Worm (Caenorhabditis elegans): ENCODE results near the gene cki-2.
A peak's percentile ranks its signal among the peaks of the same experiment; 100 is the strongest.

The cki-2 gene

ce11 chrII:7819359-7819758 is 3.1 kb downstream of the cki-2 start:
- TF ChIP-seq nhr-90 (tag; optimal IDR thresholded peaks at IDR 0.05; ENCODE audit: poor library complexity) = no peak
- no peak for TF ChIP-seq zag-1 (tag; optimal IDR thresholded peaks at IDR 0.05)
- TF ChIP-seq rnt-1 (tag; optimal IDR thresholded peaks at IDR 0.05) = no peak
- no peak for TF ChIP-seq egl-27 (tag; optimal IDR thresholded peaks at IDR 0.05)
- TF ChIP-seq F16B12.6 (tag; optimal IDR thresholded peaks at IDR 0.05) = no peak
- TF ChIP-seq hlh-17 (GFP tag; optimal IDR thresholded peaks at IDR 0.05; ENCODE audit: borderline replicate concordance) = no peak
- TF ChIP-seq unc-86 (tag; optimal IDR thresholded peaks at IDR 0.05) = no peak
- no peak for TF ChIP-seq ceh-88 (GFP tag; IDR thresholded peaks at IDR 0.05)
- no peak for TF ChIP-seq sup-37 (GFP tag; optimal IDR thresholded peaks at IDR 0.05)
- TF ChIP-seq ceh-82 (tag; optimal IDR thresholded peaks at IDR 0.05) = no peak
- TF ChIP-seq elt-2 (tag; optimal IDR thresholded peaks at IDR 0.05) = no peak
- no peak for TF ChIP-seq tbx-2 (tag; optimal IDR thresholded peaks at IDR 0.05)

- no peak for TF ChIP-seq C04F5.9 (tag; optimal IDR thresholded peaks at IDR 0.05)
These were observed 6.2 kb downstream of the cki-2 start, which contains the start of gene irld-47 for ce11 chrII:7822454-7822853. Gene irld-47 (minus strand): TSS chrII:7822554.

ce11 chrII:7825107-7825506 is 8.8 kb downstream of the cki-2 start, which contains the start of gene srw-62:
Gene srw-62 (plus strand): TSS chrII:7825407.
- TF ChIP-seq unc-98 (GFP tag; IDR thresholded peaks at IDR 0.05) = no peak
- no peak for TF ChIP-seq nhr-20 (tag; optimal IDR thresholded peaks at IDR 0.05)
- TF ChIP-seq unc-86 (tag; optimal IDR thresholded peaks at IDR 0.05) = no peak
- no peak for TF ChIP-seq blmp-1 (tag; optimal IDR thresholded peaks at IDR 0.05)
- no peak for TF ChIP-seq fkh-8 (tag; optimal IDR thresholded peaks at IDR 0.05)
- TF ChIP-seq nhr-47 (tag; optimal IDR thresholded peaks at IDR 0.05) = no peak
- no peak for TF ChIP-seq ceh-8 (GFP tag; optimal IDR thresholded peaks at IDR 0.05)
- no peak for TF ChIP-seq alr-1 (tag; optimal IDR thresholded peaks at IDR 0.05; ENCODE audit: borderline replicate concordance)
- TF ChIP-seq vab-15 (tag; optimal IDR thresholded peaks at IDR 0.05) = no peak
- no peak for TF ChIP-seq elt-2 (tag; optimal IDR thresholded peaks at IDR 0.05)
- no peak for TF ChIP-seq ceh-63 (GFP tag; optimal IDR thresholded peaks at IDR 0.05)

ce11 chrII:7827883-7828282 is 11.6 kb downstream of the cki-2 start:
- TF ChIP-seq pax-3 (tag; optimal IDR thresholded peaks at IDR 0.05) = peak; percentile 41
- peak; percentile 83 for TF ChIP-seq dsc-1 (tag; optimal IDR thresholded peaks at IDR 0.05)
- no peak for TF ChIP-seq fos-1 (tag; optimal IDR thresholded peaks at IDR 0.05)

ce11 chrII:7829616-7830015 is 13.3 kb downstream of the cki-2 start:
- no peak for TF ChIP-seq egl-13 (tag; optimal IDR thresholded peaks at IDR 0.05)
- TF ChIP-seq nhr-19 (GFP tag; conservative IDR thresholded peaks at IDR 0.05) = no peak
- peak; percentile 3 for TF ChIP-seq dsc-1 (tag; optimal IDR thresholded peaks at IDR 0.05)
- no peak for TF ChIP-seq fkh-8 (tag; optimal IDR thresholded peaks at IDR 0.05)

- TF ChIP-seq dsc-1 (tag; optimal IDR thresholded peaks at IDR 0.05) (peak; percentile 46), grh-1 (GFP tag; IDR thresholded peaks at IDR 0.05) (no peak), nhr-19 (GFP tag; conservative IDR thresholded peaks at IDR 0.05) (no peak)
These were observed 15.8 kb downstream of the cki-2 start, which contains the start of gene T09A5.14 for ce11 chrII:7832054-7832453. Gene T09A5.14 (plus strand): TSS chrII:7832354.

ce11 chrII:7835314-7835713 is 19.0 kb downstream of the cki-2 start, which contains the start of gene cex-2:
Gene cex-2 (minus strand): TSS chrII:7835414.
- TF ChIP-seq nhr-84 (tag; optimal IDR thresholded peaks at IDR 0.05) (no peak), jun-1 (tag; optimal IDR thresholded peaks at IDR 0.05) (no peak)

Measured in whole organism, L1 larva.